Worm (Caenorhabditis elegans) whole organism, L2 larva: ENCODE results near the gene ztf-8.

Experiments used
- lin-39 ChIP-seq: fragments of 150-350 bp; optimal IDR thresholded peaks from 2 replicates; lab custom pipeline; 2014; ENCODE audit warnings: missing biosample characterization, missing genetic modification reagents, missing genetic modification characterization
- unc-39 ChIP-seq: fragments of 150-350 bp; optimal IDR thresholded peaks from 2 replicates; lab custom pipeline; 2014; ENCODE audit warnings: missing biosample characterization, missing genetic modification characterization
- unc-55 ChIP-seq: fragments of 150-350 bp; sonication (generic microtip); optimal IDR thresholded peaks from 3 replicates; lab custom pipeline; 2014; ENCODE audit warnings: missing biosample characterization, missing genetic modification reagents, missing genetic modification characterization
- unc-62 ChIP-seq: fragments of 150-350 bp; optimal IDR thresholded peaks from 2 replicates; lab custom pipeline; 2014; ENCODE audit warnings: missing biosample characterization, missing genetic modification reagents, missing genetic modification characterization
- ztf-11 ChIP-seq: sonication (generic microtip); optimal IDR thresholded peaks from 2 replicates; lab custom pipeline; 2017; ENCODE audit warnings: missing biosample characterization, missing genetic modification characterization
- ztf-4 ChIP-seq: fragments of 150-350 bp; optimal IDR thresholded peaks from 2 replicates; lab custom pipeline; 2014; ENCODE audit warnings: missing biosample characterization, missing genetic modification characterization

- no peak for TF ChIP-seq unc-62 (GFP tag; lab: Kevin White, UChicago)
- TF ChIP-seq ztf-4 (tag; lab: Kevin White, UChicago) = no peak
- TF ChIP-seq unc-55 (GFP tag; lab: Kevin White, UChicago) = no peak
- no peak for TF ChIP-seq unc-39 (tag; lab: Kevin White, UChicago)
- no peak for TF ChIP-seq lin-39 (tag; lab: Kevin White, UChicago)
- no peak for TF ChIP-seq ztf-11 (tag; lab: Kevin White, UChicago)
Observed at ce11 chrIII:5310940-5311339, 37.7 kb upstream of the ztf-8 start, which contains the start of gene pqe-1.
